Worm (Caenorhabditis elegans) whole organism, L4 larva: ENCODE results near the gene gnrr-4.

Experiments used
- D1046.2 ChIP-seq: fragments of 200-800 bp; sonication (Bioruptor generic); IDR thresholded peaks from 2 replicates; pipeline ENCODE4 v1.3.6; 2022; ENCODE audit warnings: missing genetic modification characterization, missing compliant biosample characterization
- F10B5.3 ChIP-seq: sonication (generic microtip); optimal IDR thresholded peaks from 2 replicates; lab custom pipeline; 2016; ENCODE audit warnings: mild to moderate bottlenecking, missing genetic modification characterization, missing compliant biosample characterization
- F26F4.8 ChIP-seq: fragments of 200-800 bp; sonication (Bioruptor generic); conservative IDR thresholded peaks from 2 replicates; pipeline ENCODE4 v1.3.6; 2022; ENCODE audit warnings: missing genetic modification characterization, missing compliant biosample characterization
- F49E8.2 ChIP-seq: sonication (generic microtip); optimal IDR thresholded peaks from 2 replicates; lab custom pipeline; 2016; ENCODE audit warnings: missing compliant biosample characterization, mild to moderate bottlenecking, missing genetic modification characterization, borderline replicate concordance
- T20F7.1 ChIP-seq: fragments of 200-800 bp; sonication (Bioruptor generic); optimal IDR thresholded peaks from 2 replicates; lab custom pipeline; 2018; ENCODE audit warnings: mild to moderate bottlenecking, missing genetic modification characterization, missing compliant biosample characterization
- T26A8.4 ChIP-seq: fragments of 200-800 bp; sonication (Bioruptor generic); IDR thresholded peaks from 2 replicates; pipeline ENCODE4 v1.3.6; 2022; ENCODE audit warnings: missing genetic modification characterization, missing compliant biosample characterization
- Y48G9A.11 ChIP-seq: fragments of 200-800 bp; sonication (Bioruptor generic); IDR thresholded peaks from 2 replicates; pipeline ENCODE4 v1.3.6; 2022; ENCODE audit warnings: missing genetic modification reagents, missing genetic modification characterization, missing compliant biosample characterization
- Y75B8A.6 ChIP-seq: fragments of 200-800 bp; sonication (Bioruptor generic); IDR thresholded peaks from 2 replicates; pipeline ENCODE4 v1.3.6; 2022; ENCODE audit warnings: missing genetic modification reagents, missing genetic modification characterization, missing compliant biosample characterization
- ZK546.5 ChIP-seq, 2 experiments: sonication (generic microtip); optimal IDR thresholded peaks; 2 replicates each; lab custom pipeline; 2017; ENCODE audit warnings: missing biosample characterization in 2 of 2, missing genetic modification characterization in 2 of 2
- aha-1 ChIP-seq: fragments of 150-350 bp; peaks from one replicate; lab custom pipeline; 2014; ENCODE audit warnings: missing biosample characterization, missing genetic modification characterization
- aly-2 ChIP-seq: sonication (generic microtip); optimal IDR thresholded peaks from 2 replicates; lab custom pipeline; 2018; ENCODE audit warnings: missing biosample characterization, missing genetic modification characterization
- ama-1 ChIP-seq: fragments of 150-350 bp; optimal IDR thresholded peaks from 2 replicates; lab custom pipeline; 2014; ENCODE audit warnings: inconsistent platforms, mixed read lengths
- ceh-44 ChIP-seq: fragments of 200-800 bp; sonication (Bioruptor generic); IDR thresholded peaks from 2 replicates; pipeline ENCODE4 v1.3.6; 2022; ENCODE audit warnings: missing genetic modification reagents, missing genetic modification characterization, missing compliant biosample characterization
- ces-1 ChIP-seq: fragments of 150-350 bp; sonication (generic microtip); optimal IDR thresholded peaks from 4 replicates; lab custom pipeline; 2014; ENCODE audit warnings: missing biosample characterization, missing genetic modification reagents, missing genetic modification characterization
- ctbp-1 ChIP-seq: fragments of 200-800 bp; sonication (Bioruptor generic); IDR thresholded peaks from 2 replicates; pipeline ENCODE4 v1.3.6; 2022; ENCODE audit warnings: missing genetic modification reagents, missing genetic modification characterization, missing compliant biosample characterization
- daf-12 ChIP-seq: fragments of 150-350 bp; optimal IDR thresholded peaks from 2 replicates; lab custom pipeline; 2014; ENCODE audit warnings: missing biosample characterization, missing genetic modification reagents, missing genetic modification characterization
- daf-16 ChIP-seq, 3 experiments: sonication (generic microtip); optimal IDR thresholded peaks; 2 replicates each; lab custom pipeline; 2016 to 2017; ENCODE audit warnings: missing genetic modification characterization in 3 of 3, missing genetic modification reagents in 3 of 3, mild to moderate bottlenecking in 2 of 3, missing compliant biosample characterization in 2 of 3, missing biosample characterization in 1 of 3, moderate library complexity in 1 of 3
- daf-8 ChIP-seq: fragments of 200-800 bp; sonication (Bioruptor generic); IDR thresholded peaks from 2 replicates; pipeline ENCODE4 v1.3.6; 2022; ENCODE audit warnings: missing genetic modification characterization, missing compliant biosample characterization
- dmd-8 ChIP-seq: fragments of 200-800 bp; sonication (Bioruptor generic); IDR thresholded peaks from 2 replicates; pipeline ENCODE4 v1.3.6; 2022; ENCODE audit warnings: missing genetic modification characterization, missing compliant biosample characterization
- duxl-1 ChIP-seq: sonication (generic microtip); optimal IDR thresholded peaks from 2 replicates; lab custom pipeline; 2016; ENCODE audit warnings: mild to moderate bottlenecking, missing genetic modification characterization, moderate library complexity, missing compliant biosample characterization; ENCODE audit not compliant: poor library complexity
- egl-43 ChIP-seq: fragments of 200-800 bp; sonication (Bioruptor generic); IDR thresholded peaks from 2 replicates; pipeline ENCODE4 v1.3.6; 2022; ENCODE audit warnings: missing genetic modification reagents, missing genetic modification characterization, missing compliant biosample characterization
- hmg-1.1 ChIP-seq: fragments of 200-800 bp; sonication (Bioruptor generic); IDR thresholded peaks from 2 replicates; pipeline ENCODE4 v1.3.6; 2022; ENCODE audit warnings: missing genetic modification reagents, missing genetic modification characterization, missing compliant biosample characterization
- jun-1 ChIP-seq: fragments of 150-350 bp; optimal IDR thresholded peaks from 2 replicates; lab custom pipeline; 2014; ENCODE audit warnings: missing biosample characterization, missing genetic modification reagents, missing genetic modification characterization
- lim-7 ChIP-seq: fragments of 200-800 bp; sonication (Bioruptor generic); IDR thresholded peaks from 2 replicates; pipeline ENCODE4 v1.3.6; 2022; ENCODE audit warnings: missing genetic modification characterization, missing compliant biosample characterization
- lin-1 ChIP-seq: fragments of 200-800 bp; sonication (Bioruptor generic); IDR thresholded peaks from 2 replicates; pipeline ENCODE4 v1.3.6; 2022; ENCODE audit warnings: missing genetic modification reagents, missing genetic modification characterization, missing compliant biosample characterization
- lin-13 ChIP-seq: fragments of 150-350 bp; optimal IDR thresholded peaks from 2 replicates; lab custom pipeline; 2014; ENCODE audit warnings: missing biosample characterization, missing genetic modification reagents, missing genetic modification characterization
- lin-15B ChIP-seq: fragments of 150-350 bp; sonication (generic microtip); optimal IDR thresholded peaks from 3 replicates; lab custom pipeline; 2014; ENCODE audit warnings: missing biosample characterization, missing genetic modification characterization
- lin-29 ChIP-seq: fragments of 200-800 bp; sonication (Bioruptor generic); IDR thresholded peaks from 2 replicates; pipeline ENCODE4 v1.3.6; 2022; ENCODE audit warnings: missing genetic modification reagents, missing genetic modification characterization, missing compliant biosample characterization
- lin-38 ChIP-seq: fragments of 200-800 bp; sonication (Bioruptor generic); IDR thresholded peaks from 2 replicates; pipeline ENCODE4 v1.3.6; 2022; ENCODE audit warnings: missing genetic modification reagents, missing genetic modification characterization, missing compliant biosample characterization
- lin-39 ChIP-seq: fragments of 150-350 bp; optimal IDR thresholded peaks from 2 replicates; lab custom pipeline; 2014; ENCODE audit warnings: missing biosample characterization, missing genetic modification reagents, missing genetic modification characterization
- lir-3 ChIP-seq: sonication (generic microtip); optimal IDR thresholded peaks from 2 replicates; lab custom pipeline; 2016; ENCODE audit warnings: mild to moderate bottlenecking, missing genetic modification characterization, missing compliant biosample characterization
- mdl-1 ChIP-seq, 2 experiments: fragments of 150-350 bp in 1 of 2; sonication (generic microtip) in 1 of 2; optimal IDR thresholded peaks; 2 replicates each; lab custom pipeline; 2014 to 2017; ENCODE audit warnings: missing biosample characterization in 2 of 2, missing genetic modification characterization in 2 of 2
- mes-2 ChIP-seq: sonication (generic microtip); optimal IDR thresholded peaks from 2 replicates; lab custom pipeline; 2016; ENCODE audit warnings: missing genotype, mild to moderate bottlenecking, missing genetic modification characterization, missing compliant biosample characterization; ENCODE audit not compliant: poor library complexity, severe bottlenecking
- mxl-3 ChIP-seq: fragments of 200-800 bp; sonication (Bioruptor generic); optimal IDR thresholded peaks from 2 replicates; lab custom pipeline; 2018; ENCODE audit warnings: mild to moderate bottlenecking, missing genetic modification characterization, missing compliant biosample characterization
- nhr-102 ChIP-seq: sonication (generic microtip); optimal IDR thresholded peaks from 2 replicates; lab custom pipeline; 2016; ENCODE audit warnings: mild to moderate bottlenecking, missing genetic modification characterization, moderate library complexity, missing compliant biosample characterization
- nhr-11 ChIP-seq: fragments of 150-350 bp; optimal IDR thresholded peaks from 2 replicates; lab custom pipeline; 2014; ENCODE audit warnings: missing biosample characterization, missing genetic modification characterization
- nhr-111 ChIP-seq: fragments of 200-800 bp; sonication (Bioruptor generic); optimal IDR thresholded peaks from 2 replicates; lab custom pipeline; 2018; ENCODE audit warnings: mild to moderate bottlenecking, missing genetic modification characterization, missing compliant biosample characterization
- nhr-237 ChIP-seq: sonication (generic microtip); optimal IDR thresholded peaks from 2 replicates; lab custom pipeline; 2017; ENCODE audit warnings: missing biosample characterization, missing genetic modification characterization
- nhr-41 ChIP-seq: fragments of 200-800 bp; sonication (Bioruptor generic); IDR thresholded peaks from 2 replicates; pipeline ENCODE4 v1.3.6; 2022; ENCODE audit warnings: missing genetic modification reagents, missing genetic modification characterization, missing compliant biosample characterization
- nhr-48 ChIP-seq: sonication (generic microtip); optimal IDR thresholded peaks from 2 replicates; lab custom pipeline; 2016; ENCODE audit warnings: mild to moderate bottlenecking, missing genetic modification characterization, missing compliant biosample characterization
- nhr-76 ChIP-seq: fragments of 150-350 bp; optimal IDR thresholded peaks from 2 replicates; lab custom pipeline; 2014; ENCODE audit warnings: missing biosample characterization, missing genetic modification characterization
- rbr-2 ChIP-seq: sonication (generic microtip); optimal IDR thresholded peaks from 2 replicates; lab custom pipeline; 2016; ENCODE audit warnings: missing genotype, missing genetic modification characterization, missing compliant biosample characterization
- saeg-2 ChIP-seq: fragments of 200-800 bp; sonication (Bioruptor generic); IDR thresholded peaks from 2 replicates; pipeline ENCODE4 v1.3.6; 2022; ENCODE audit warnings: missing genetic modification reagents, missing genetic modification characterization, missing compliant biosample characterization
- sdz-12 ChIP-seq: fragments of 200-800 bp; sonication (Bioruptor generic); optimal IDR thresholded peaks from 2 replicates; lab custom pipeline; 2018; ENCODE audit warnings: mild to moderate bottlenecking, missing genetic modification characterization, missing compliant biosample characterization
- skn-1 ChIP-seq: fragments of 150-350 bp; optimal IDR thresholded peaks from 2 replicates; lab custom pipeline; 2014; ENCODE audit warnings: missing biosample characterization, missing genetic modification characterization
- snpc-4 ChIP-seq: fragments of 150-350 bp; optimal IDR thresholded peaks from 2 replicates; lab custom pipeline; 2014; ENCODE audit warnings: missing biosample characterization, missing genetic modification characterization
- spr-1 ChIP-seq: sonication (generic microtip); optimal IDR thresholded peaks from 2 replicates; lab custom pipeline; 2016; ENCODE audit warnings: mild to moderate bottlenecking, missing genetic modification characterization, missing compliant biosample characterization
- unc-130 ChIP-seq: sonication (generic microtip); optimal IDR thresholded peaks from 2 replicates; lab custom pipeline; 2016; ENCODE audit warnings: missing genetic modification reagents, missing genetic modification characterization, missing compliant biosample characterization
- zfp-2 ChIP-seq: sonication (generic microtip); optimal IDR thresholded peaks from 2 replicates; lab custom pipeline; 2016; ENCODE audit warnings: mild to moderate bottlenecking, missing genetic modification characterization, missing compliant biosample characterization
- zfp-3 ChIP-seq: fragments of 200-800 bp; sonication (Bioruptor generic); conservative IDR thresholded peaks from 2 replicates; pipeline ENCODE4 v1.3.6; 2022; ENCODE audit warnings: missing genetic modification reagents, missing genetic modification characterization, missing compliant biosample characterization
- zip-11 ChIP-seq: fragments of 200-800 bp; sonication (Bioruptor generic); IDR thresholded peaks from 2 replicates; pipeline ENCODE4 v1.3.6; 2022; ENCODE audit warnings: missing genetic modification characterization, missing compliant biosample characterization
- ztf-11 ChIP-seq: fragments of 150-350 bp; optimal IDR thresholded peaks from 2 replicates; lab custom pipeline; 2014; ENCODE audit warnings: missing biosample characterization, missing genetic modification characterization

Gene gnrr-4

DNA sequence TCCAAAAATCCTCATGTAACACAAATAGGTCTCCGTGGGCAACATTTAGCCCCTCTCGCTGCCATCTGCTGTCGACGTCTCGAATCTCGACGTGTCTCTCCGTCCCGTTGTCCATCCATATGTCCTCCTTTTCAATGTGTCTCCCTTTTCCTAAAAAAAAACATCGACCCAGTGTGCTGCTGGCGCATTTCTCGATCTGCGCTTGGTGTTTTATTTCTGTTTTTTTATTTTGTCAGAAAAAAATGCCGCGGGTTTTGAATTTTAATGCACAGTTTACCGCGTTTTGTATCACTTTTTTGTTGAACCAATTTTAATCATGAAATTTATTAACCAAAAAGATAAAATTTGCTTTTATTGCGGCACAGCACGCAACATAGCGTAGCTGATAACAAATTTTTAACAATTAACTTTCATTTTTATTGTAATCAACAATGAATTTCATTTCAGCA is 32.7 kb upstream of the gnrr-4 start (continued):
- TF ChIP-seq lir-3 (tag; lab: Kevin White, UChicago) (no peak), ZK546.5 (tag; optimal IDR thresholded peaks at IDR 0.05; lab: Kevin White, UChicago) (no peak), ceh-44 (no peak), lin-38 (no peak), F10B5.3 (no peak), D1046.2 (no peak), rbr-2 (tag; lab: Kevin White, UChicago) (peak; percentile 71), mes-2 (tag; lab: Kevin White, UChicago) (no peak), nhr-111 (GFP tag; lab: Kevin White, UChicago) (no peak), skn-1 (tag; lab: Kevin White, UChicago) (no peak), zfp-3 (no peak), T20F7.1 (GFP tag; lab: Kevin White, UChicago) (no peak), mxl-3 (GFP tag; lab: Kevin White, UChicago) (peak; percentile 80), zfp-2 (tag; lab: Kevin White, UChicago) (no peak), egl-43 (GFP tag; lab: Robert Waterston, UW) (no peak), lin-39 (tag; lab: Kevin White, UChicago) (no peak), hmg-1.1 (GFP tag; lab: Robert Waterston, UW) (peak; percentile 68), nhr-11 (peak; percentile 62), zip-11 (GFP tag; lab: Robert Waterston, UW) (no peak), lin-15B (tag; lab: Kevin White, UChicago) (no peak), ztf-11 (tag; lab: Kevin White, UChicago) (no peak), dmd-8 (GFP tag; lab: Robert Waterston, UW) (no peak), Y48G9A.11 (GFP tag; lab: Robert Waterston, UW) (no peak), nhr-237 (tag; lab: Kevin White, UChicago) (no peak), ces-1 (no peak), lin-1 (no peak), aha-1 (peak; percentile 35), daf-12 (tag; lab: Kevin White, UChicago) (no peak), F26F4.8 (GFP tag; lab: Robert Waterston, UW) (no peak), lim-7 (no peak), daf-8 (GFP tag; lab: Robert Waterston, UW) (no peak), lin-13 (GFP tag; lab: Kevin White, UChicago) (peak; percentile 51), aly-2 (tag; lab: Kevin White, UChicago) (no peak), snpc-4 (tag; lab: Kevin White, UChicago) (no peak), nhr-41 (GFP tag; lab: Robert Waterston, UW) (no peak), duxl-1 (no peak), saeg-2 (GFP tag; lab: Robert Waterston, UW) (no peak), ctbp-1 (GFP tag; lab: Robert Waterston, UW) (0 out of 2 replicates have a peak, but pooled peaks have one; percentile 42), ama-1 (lab: Kevin White, UChicago) (no peak), F49E8.2 (tag; lab: Kevin White, UChicago) (no peak), spr-1 (tag; lab: Kevin White, UChicago) (no peak), nhr-48 (tag; lab: Kevin White, UChicago) (no peak), unc-130 (GFP tag; lab: Kevin White, UChicago) (no peak), lin-29 (GFP tag; lab: Robert Waterston, UW) (no peak; the same call in 1 of the 2 replicates), Y75B8A.6 (no peak), daf-16 (GFP tag; optimal IDR thresholded peaks at IDR 0.05; lab: Kevin White, UChicago) (peak in 1 of 2 experiments; percentile 52), daf-16 (tag; optimal IDR thresholded peaks at IDR 0.05; lab: Kevin White, UChicago) (peak; percentile 68), T26A8.4 (GFP tag; lab: Robert Waterston, UW) (no peak), jun-1 (tag; lab: Kevin White, UChicago) (no peak), nhr-76 (tag; lab: Kevin White, UChicago) (no peak), mdl-1 (tag; optimal IDR thresholded peaks at IDR 0.05; lab: Kevin White, UChicago) (peak in 1 of 2 experiments; percentile 71), nhr-102 (no peak), sdz-12 (GFP tag; lab: Kevin White, UChicago) (no peak)
